Worm (Caenorhabditis elegans) whole organism, L4/young adult: ENCODE measurements around the gene E02C12.12.

Experiments
- W03F9.2 ChIP-seq: fragments of 150-350 bp; optimal IDR thresholded peaks from 2 replicates; lab custom pipeline; 2014; ENCODE audit warnings: missing biosample characterization, missing genetic modification characterization
- him-1 ChIP-seq: sonication (generic microtip); optimal IDR thresholded peaks from 2 replicates; lab custom pipeline; 2016; ENCODE audit warnings: missing genotype, missing genetic modification reagents, missing genetic modification characterization, missing compliant biosample characterization

DNA sequence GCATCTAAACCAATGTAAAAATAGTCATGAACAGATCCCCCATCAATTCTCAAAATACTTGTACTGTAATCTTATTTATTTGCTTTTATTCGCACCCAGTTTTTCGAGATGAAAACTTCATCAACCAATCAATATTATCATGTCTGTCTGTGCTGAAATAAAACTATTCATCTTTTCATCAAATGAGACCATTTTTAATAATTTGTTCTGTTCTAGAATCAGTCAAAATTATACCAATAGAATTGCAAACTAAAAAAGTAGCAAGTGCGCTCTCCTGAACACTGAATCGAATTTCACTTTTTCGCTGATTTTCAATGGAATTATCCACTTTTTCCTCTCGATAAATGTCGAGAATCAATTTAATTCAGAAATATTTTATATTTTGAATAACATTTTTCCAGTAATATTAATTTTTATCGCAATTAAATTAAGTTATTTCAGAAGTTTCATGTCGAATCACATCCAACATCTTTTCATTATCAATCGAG, 17.8 kb upstream of the E02C12.12 start, which contains the start of gene trpp-4:
- TF ChIP-seq W03F9.2 (no peak), him-1 (tag; lab: Kevin White, UChicago) (no peak)
